Fruit fly (Drosophila melanogaster) whole organism, pupa: ENCODE measurements around the gene CG46306.

ENCODE experiments used
- CG10348 ChIP-seq: fragments of 200-800 bp; sonication (Bioruptor generic); IDR thresholded peaks from 2 replicates; pipeline ENCODE4 v1.3.6; 2022; ENCODE audit warnings: missing biosample characterization, missing genetic modification characterization
- CG13204 ChIP-seq: fragments of 200-800 bp; sonication (Bioruptor generic); optimal IDR thresholded peaks from 2 replicates; lab custom pipeline; 2018; ENCODE audit warnings: missing biosample characterization, mild to moderate bottlenecking, missing genetic modification characterization, moderate library complexity
- CG17806 ChIP-seq: fragments of 200-800 bp; sonication (Bioruptor generic); optimal IDR thresholded peaks from 2 replicates; lab custom pipeline; 2018; ENCODE audit warnings: missing biosample characterization, mild to moderate bottlenecking, missing genetic modification characterization, moderate library complexity
- CG34367 ChIP-seq: fragments of 200-800 bp; sonication (Bioruptor generic); optimal IDR thresholded peaks from 2 replicates; lab custom pipeline; 2018; ENCODE audit warnings: missing biosample characterization, mild to moderate bottlenecking, missing genetic modification characterization
- CG4496 ChIP-seq: fragments of 200-800 bp; sonication (Bioruptor generic); IDR thresholded peaks from 3 replicates; pipeline ENCODE4 v1.3.6; 2022; ENCODE audit warnings: missing biosample characterization, missing genetic modification characterization
- EcR ChIP-seq: fragments of 200-800 bp; sonication (Bioruptor generic); optimal IDR thresholded peaks from 3 replicates; lab custom pipeline; 2019; ENCODE audit warnings: missing biosample characterization, missing genetic modification characterization, mild to moderate bottlenecking, moderate library complexity, missing genetic modification reagents
- Ets98B ChIP-seq: fragments of 200-800 bp; sonication (Bioruptor generic); IDR thresholded peaks from 2 replicates; pipeline ENCODE4 v1.3.6; 2022; ENCODE audit warnings: missing biosample characterization, missing genetic modification characterization
- Pif1A ChIP-seq: fragments of 200-800 bp; sonication (Bioruptor generic); optimal IDR thresholded peaks from 3 replicates; lab custom pipeline; 2016; ENCODE audit warnings: missing biosample characterization, missing genetic modification characterization
- Pif1B ChIP-seq: fragments of 200-800 bp; sonication (Bioruptor generic); optimal IDR thresholded peaks from 3 replicates; lab custom pipeline; 2016; ENCODE audit warnings: missing biosample characterization, missing genetic modification characterization

DNA sequence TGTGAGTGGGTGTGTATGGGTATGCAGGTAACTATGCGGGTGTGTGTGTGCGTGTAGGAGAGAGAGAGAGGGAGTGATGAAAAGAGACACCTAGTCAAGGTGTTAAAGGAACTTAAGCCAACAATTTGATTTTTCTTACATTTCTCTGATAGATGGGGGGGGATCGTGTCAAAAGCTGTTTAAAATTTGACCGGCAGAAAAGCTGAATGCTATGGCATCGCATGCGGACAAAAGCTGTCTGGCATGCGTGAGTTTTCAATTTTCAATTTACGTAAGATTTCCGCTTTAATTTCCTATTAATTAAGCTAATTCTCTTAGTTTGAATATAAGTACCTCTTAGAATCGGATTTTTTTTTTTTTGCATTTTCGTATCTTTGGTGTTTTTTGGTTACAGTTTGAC is 4.6 kb upstream of the CG46306 start:
- no peak for TF ChIP-seq Ets98B (GFP tag; lab: Robert Waterston, UW)
- no peak for TF ChIP-seq CG10348 (GFP tag; lab: Robert Waterston, UW)
- TF ChIP-seq CG34367 (tag; lab: Kevin White, UChicago), result no peak
- TF ChIP-seq EcR, result no peak
- no peak for TF ChIP-seq CG17806 (tag; lab: Kevin White, UChicago)
- no peak for TF ChIP-seq Pif1A (GFP tag; lab: Kevin White, UChicago)
- TF ChIP-seq Pif1B, result no peak
- TF ChIP-seq CG4496 (GFP tag; lab: Robert Waterston, UW), result no peak
- no peak for TF ChIP-seq CG13204
